Fruit fly (Drosophila melanogaster): Measurements from ENCODE around the gene lft.

The lft gene

DNA sequence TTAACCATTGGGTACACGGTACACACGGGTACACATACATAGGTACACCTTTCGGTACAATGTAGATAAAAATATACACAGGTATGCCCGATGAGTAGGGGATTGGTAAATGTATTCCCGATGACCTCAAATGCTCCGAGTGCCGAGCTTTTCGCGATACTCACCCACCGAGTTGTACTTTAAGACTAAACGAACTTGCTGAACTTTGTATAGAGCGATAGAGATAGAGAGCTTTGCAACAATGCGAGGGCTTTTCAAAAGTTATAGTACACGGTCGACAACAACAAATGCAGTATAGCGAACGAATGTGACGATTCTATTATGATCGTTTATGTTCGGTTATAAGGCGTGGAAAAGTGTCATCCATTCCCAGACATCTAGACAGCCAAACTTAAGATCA lies 42.7 kb upstream of the lft start (continued):
- TF ChIP-seq slbo (GFP tag; IDR thresholded peaks at IDR 0.05) (no peak), fd64A (GFP tag; optimal IDR thresholded peaks at IDR 0.05) (no peak), lmd (GFP tag; IDR thresholded peaks at IDR 0.05) (no peak), Doc2 (GFP tag; IDR thresholded peaks at IDR 0.05) (no peak), CG12744 (GFP tag; optimal IDR thresholded peaks at IDR 0.05) (no peak), run (tag; optimal IDR thresholded peaks at IDR 0.05) (no peak), CG43689 (GFP tag; IDR thresholded peaks at IDR 0.05) (no peak), cg (GFP tag; optimal IDR thresholded peaks at IDR 0.05) (peak; percentile 36), pros (GFP tag; optimal IDR thresholded peaks at IDR 0.05) (no peak), gt (GFP tag; IDR thresholded peaks at IDR 0.05) (no peak), kay (GFP tag; optimal IDR thresholded peaks at IDR 0.05) (no peak), tx (GFP tag; optimal IDR thresholded peaks at IDR 0.05) (no peak), sob (GFP tag; IDR thresholded peaks at IDR 0.05) (no peak; the same call in 1 of the 2 replicates), chm (GFP tag; IDR thresholded peaks at IDR 0.05) (no peak), Xrp1 (GFP tag; IDR thresholded peaks at IDR 0.05) (no peak), caup (GFP tag; optimal IDR thresholded peaks at IDR 0.05; ENCODE audit: severe bottlenecking) (peak; percentile 36), CG2875 (GFP tag; optimal IDR thresholded peaks at IDR 0.05) (no peak), CG12299 (tag; optimal IDR thresholded peaks at IDR 0.05) (no peak), Mrtf (GFP tag; IDR thresholded peaks at IDR 0.05) (no peak), cad (GFP tag; optimal IDR thresholded peaks at IDR 0.05) (no peak), CG16779 (GFP tag; IDR thresholded peaks at IDR 0.05) (no peak), Hr3 (GFP tag; optimal IDR thresholded peaks at IDR 0.05) (no peak), Taf1 (GFP tag; IDR thresholded peaks at IDR 0.05) (no peak), shn (GFP tag; optimal IDR thresholded peaks at IDR 0.05) (no peak), Gug (GFP tag; IDR thresholded peaks at IDR 0.05) (no peak)

- TF ChIP-seq mirr (GFP tag; optimal IDR thresholded peaks at IDR 0.05) (no peak), CG14014 (GFP tag; IDR thresholded peaks at IDR 0.05) (no peak), crp (GFP tag; optimal IDR thresholded peaks at IDR 0.05) (no peak), dmrt11E (tag; optimal IDR thresholded peaks at IDR 0.05) (no peak), so (GFP tag; IDR thresholded peaks at IDR 0.05) (no peak), CG10321 (GFP tag; IDR thresholded peaks at IDR 0.05) (no peak), CG11085 (GFP tag; IDR thresholded peaks at IDR 0.05) (no peak), CG18476 (GFP tag; optimal IDR thresholded peaks at IDR 0.05) (no peak), D19A (tag; optimal IDR thresholded peaks at IDR 0.05) (peak; percentile 18), org-1 (GFP tag; optimal IDR thresholded peaks at IDR 0.05) (no peak), CG2116 (GFP tag; optimal IDR thresholded peaks at IDR 0.05) (no peak), sens (GFP tag) (peak; percentile 50), ewg (GFP tag; optimal IDR thresholded peaks at IDR 0.05) (no peak), Awh (GFP tag; IDR thresholded peaks at IDR 0.05) (no peak), CG7745 (tag; optimal IDR thresholded peaks at IDR 0.05) (no peak), slou (GFP tag; optimal IDR thresholded peaks at IDR 0.05) (no peak)
These were observed 42.1 kb upstream of the lft start, which contains the start of gene CG4995 for dm6 chr2L:10322176-10322575. Gene CG4995 (plus strand): TSS chr2L:10322476.

Data from whole organism, embryonic.